Worm (Caenorhabditis elegans) whole organism, early embryonic: ENCODE measurements around the gene btbd-10.

Experiments used
- aly-1 ChIP-seq: sonication (generic microtip); optimal IDR thresholded peaks from 2 replicates; lab custom pipeline; 2016; ENCODE audit warnings: missing genetic modification characterization, missing compliant biosample characterization
- ama-1 ChIP-seq: fragments of 150-350 bp; optimal IDR thresholded peaks from 2 replicates; lab custom pipeline; 2014
- ceh-36 ChIP-seq: sonication (generic microtip); optimal IDR thresholded peaks from 2 replicates; lab custom pipeline; 2016; ENCODE audit warnings: missing genetic modification characterization, inconsistent platforms, missing compliant biosample characterization
- ets-7 ChIP-seq: sonication (generic microtip); optimal IDR thresholded peaks from 2 replicates; lab custom pipeline; 2016; ENCODE audit warnings: missing genotype, missing genetic modification characterization, missing compliant biosample characterization
- hmbx-1 ChIP-seq: sonication (generic microtip); optimal IDR thresholded peaks from 2 replicates; lab custom pipeline; 2016; ENCODE audit warnings: mild to moderate bottlenecking, missing genetic modification characterization, missing compliant biosample characterization
- tbx-37 ChIP-seq: fragments of 200-800 bp; sonication (Bioruptor generic); conservative IDR thresholded peaks from 2 replicates; pipeline ENCODE4 v1.3.6; 2022; ENCODE audit warnings: missing genetic modification reagents, missing genetic modification characterization, missing compliant biosample characterization

- TF ChIP-seq ama-1 (lab: Kevin White, UChicago) (no peak), ets-7 (tag; lab: Kevin White, UChicago) (no peak), tbx-37 (no peak), ceh-36 (tag; lab: Kevin White, UChicago) (no peak), hmbx-1 (tag; lab: Kevin White, UChicago) (no peak), aly-1 (no peak)
Measured at ce11 chrII:4959719-4960118, 54.9 kb downstream of the btbd-10 start, which contains the start of gene ulp-2.
